Fruit fly (Drosophila melanogaster): ENCODE measurements around the gene Arts.
"Not testable (repeated sequence)": the region's sequence is repeated elsewhere in the genome, so short reads cannot be mapped to it uniquely, and the experiment has no call there.

DNA sequence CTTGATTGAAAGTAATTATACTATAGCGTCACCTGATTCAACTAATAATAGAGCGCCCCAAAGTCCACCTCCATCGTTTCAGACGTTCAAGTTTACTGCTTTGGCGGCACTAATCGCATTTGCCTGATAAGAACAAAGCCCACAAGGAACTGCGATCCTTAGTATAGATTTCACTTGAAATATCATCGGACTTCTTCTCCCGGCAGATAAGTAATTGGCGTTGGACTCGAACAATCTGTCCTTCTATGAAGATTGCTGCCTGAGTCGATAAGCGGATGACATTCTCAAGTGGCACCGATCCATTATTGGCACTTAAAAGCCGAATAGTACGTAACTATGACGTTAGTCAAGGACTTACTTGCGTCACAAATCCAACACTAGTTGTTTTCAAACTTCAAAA, 29.4 kb upstream of the Arts start, which contains the start of gene Mipp1:
- not testable (repeated sequence) for TF ChIP-seq EcR (GFP tag; optimal IDR thresholded peaks at IDR 0.05); D1 (tag; optimal IDR thresholded peaks at IDR 0.05); Pif1A (GFP tag; optimal IDR thresholded peaks at IDR 0.05); CG34367 (tag; optimal IDR thresholded peaks at IDR 0.05)

Data from whole organism, pupa.